Worm (Caenorhabditis elegans) whole organism, L4 larva: Measurements from ENCODE around the gene sdz-38.
A peak's percentile ranks its signal among the peaks of the same experiment; 100 is the strongest.

ENCODE experiments used
- D1046.2 ChIP-seq: fragments of 200-800 bp; sonication (Bioruptor generic); IDR thresholded peaks from 2 replicates; pipeline ENCODE4 v1.3.6; 2022; ENCODE audit warnings: missing genetic modification characterization, missing compliant biosample characterization
- R02D3.7 ChIP-seq: fragments of 150-350 bp; sonication (generic microtip); optimal IDR thresholded peaks from 3 replicates; lab custom pipeline; 2014; ENCODE audit warnings: missing biosample characterization, missing genetic modification characterization
- Y75B8A.6 ChIP-seq: fragments of 200-800 bp; sonication (Bioruptor generic); IDR thresholded peaks from 2 replicates; pipeline ENCODE4 v1.3.6; 2022; ENCODE audit warnings: missing genetic modification reagents, missing genetic modification characterization, missing compliant biosample characterization
- aha-1 ChIP-seq: fragments of 150-350 bp; peaks from one replicate; lab custom pipeline; 2014; ENCODE audit warnings: missing biosample characterization, missing genetic modification characterization
- ama-1 ChIP-seq: fragments of 150-350 bp; optimal IDR thresholded peaks from 2 replicates; lab custom pipeline; 2014; ENCODE audit warnings: inconsistent platforms, mixed read lengths
- attf-4 ChIP-seq: sonication (generic microtip); optimal IDR thresholded peaks from 3 replicates; lab custom pipeline; 2017; ENCODE audit warnings: missing biosample characterization, missing genetic modification characterization
- ceh-20 ChIP-seq: fragments of 200-800 bp; sonication (Bioruptor generic); IDR thresholded peaks from 2 replicates; pipeline ENCODE4 v1.3.6; 2022; ENCODE audit warnings: missing genetic modification reagents, missing genetic modification characterization, missing compliant biosample characterization
- ceh-28 ChIP-seq: fragments of 150-350 bp; optimal IDR thresholded peaks from 2 replicates; lab custom pipeline; 2014; ENCODE audit warnings: missing biosample characterization, missing genetic modification reagents, missing genetic modification characterization
- ceh-32 ChIP-seq: sonication (generic microtip); optimal IDR thresholded peaks from 2 replicates; lab custom pipeline; 2016; ENCODE audit warnings: mild to moderate bottlenecking, missing genetic modification characterization, missing compliant biosample characterization; ENCODE audit not compliant: poor library complexity
- ceh-62 ChIP-seq: sonication (generic microtip); optimal IDR thresholded peaks from 2 replicates; lab custom pipeline; 2017; ENCODE audit warnings: missing biosample characterization, missing genetic modification characterization
- ceh-82 ChIP-seq: sonication (generic microtip); optimal IDR thresholded peaks from 2 replicates; lab custom pipeline; 2017; ENCODE audit warnings: missing biosample characterization, missing genetic modification characterization
- ctbp-1 ChIP-seq: fragments of 200-800 bp; sonication (Bioruptor generic); IDR thresholded peaks from 2 replicates; pipeline ENCODE4 v1.3.6; 2022; ENCODE audit warnings: missing genetic modification reagents, missing genetic modification characterization, missing compliant biosample characterization
- daf-16 ChIP-seq, 3 experiments: sonication (generic microtip); optimal IDR thresholded peaks; 2 replicates each; lab custom pipeline; 2016 to 2017; ENCODE audit warnings: missing genetic modification characterization in 3 of 3, missing genetic modification reagents in 3 of 3, mild to moderate bottlenecking in 2 of 3, missing compliant biosample characterization in 2 of 3, missing biosample characterization in 1 of 3, moderate library complexity in 1 of 3
- daf-19 ChIP-seq: fragments of 200-800 bp; sonication (Bioruptor generic); conservative IDR thresholded peaks from 2 replicates; pipeline ENCODE4 v1.3.6; 2022; ENCODE audit warnings: missing genetic modification characterization, missing compliant biosample characterization
- daf-8 ChIP-seq: fragments of 200-800 bp; sonication (Bioruptor generic); IDR thresholded peaks from 2 replicates; pipeline ENCODE4 v1.3.6; 2022; ENCODE audit warnings: missing genetic modification characterization, missing compliant biosample characterization
- dmd-6 ChIP-seq: fragments of 200-800 bp; sonication (Bioruptor generic); IDR thresholded peaks from 2 replicates; pipeline ENCODE4 v1.3.6; 2022; ENCODE audit warnings: missing genetic modification reagents, missing genetic modification characterization, missing compliant biosample characterization
- dpl-1 ChIP-seq: fragments of 150-350 bp; optimal IDR thresholded peaks from 2 replicates; lab custom pipeline; 2014; ENCODE audit warnings: missing biosample characterization, missing genetic modification reagents, missing genetic modification characterization
- duxl-1 ChIP-seq: sonication (generic microtip); optimal IDR thresholded peaks from 2 replicates; lab custom pipeline; 2016; ENCODE audit warnings: mild to moderate bottlenecking, missing genetic modification characterization, moderate library complexity, missing compliant biosample characterization; ENCODE audit not compliant: poor library complexity
- dve-1 ChIP-seq: sonication (generic microtip); optimal IDR thresholded peaks from 2 replicates; lab custom pipeline; 2017; ENCODE audit warnings: antibody characterized with exemption, mild to moderate bottlenecking, missing genetic modification characterization, missing compliant biosample characterization; ENCODE audit not compliant: insufficient read depth
- fos-1 ChIP-seq: fragments of 150-350 bp; optimal IDR thresholded peaks from 2 replicates; lab custom pipeline; 2014; ENCODE audit warnings: missing biosample characterization, missing genetic modification characterization
- gei-8 ChIP-seq: fragments of 200-800 bp; sonication (Bioruptor generic); optimal IDR thresholded peaks from 2 replicates; lab custom pipeline; 2018; ENCODE audit warnings: mild to moderate bottlenecking, missing genetic modification characterization, missing compliant biosample characterization
- hlh-30 ChIP-seq: sonication (generic microtip); optimal IDR thresholded peaks from 2 replicates; lab custom pipeline; 2017; ENCODE audit warnings: antibody characterized with exemption, mild to moderate bottlenecking, missing genetic modification characterization, missing compliant biosample characterization; ENCODE audit not compliant: insufficient read depth
- hmg-1.1 ChIP-seq: fragments of 200-800 bp; sonication (Bioruptor generic); IDR thresholded peaks from 2 replicates; pipeline ENCODE4 v1.3.6; 2022; ENCODE audit warnings: missing genetic modification reagents, missing genetic modification characterization, missing compliant biosample characterization
- jun-1 ChIP-seq: fragments of 150-350 bp; optimal IDR thresholded peaks from 2 replicates; lab custom pipeline; 2014; ENCODE audit warnings: missing biosample characterization, missing genetic modification reagents, missing genetic modification characterization
- lin-13 ChIP-seq: fragments of 150-350 bp; optimal IDR thresholded peaks from 2 replicates; lab custom pipeline; 2014; ENCODE audit warnings: missing biosample characterization, missing genetic modification reagents, missing genetic modification characterization
- lin-38 ChIP-seq: fragments of 200-800 bp; sonication (Bioruptor generic); IDR thresholded peaks from 2 replicates; pipeline ENCODE4 v1.3.6; 2022; ENCODE audit warnings: missing genetic modification reagents, missing genetic modification characterization, missing compliant biosample characterization
- lir-3 ChIP-seq: sonication (generic microtip); optimal IDR thresholded peaks from 2 replicates; lab custom pipeline; 2016; ENCODE audit warnings: mild to moderate bottlenecking, missing genetic modification characterization, missing compliant biosample characterization
- lsy-2 ChIP-seq, 2 experiments: fragments of 150-350 bp in 1 of 2; sonication (generic microtip) in 1 of 2; optimal IDR thresholded peaks; 2 replicates each; lab custom pipeline; 2014 to 2017; ENCODE audit warnings: missing biosample characterization in 2 of 2, missing genetic modification characterization in 2 of 2
- mdl-1 ChIP-seq, 2 experiments: fragments of 150-350 bp in 1 of 2; sonication (generic microtip) in 1 of 2; optimal IDR thresholded peaks; 2 replicates each; lab custom pipeline; 2014 to 2017; ENCODE audit warnings: missing biosample characterization in 2 of 2, missing genetic modification characterization in 2 of 2
- mep-1 ChIP-seq: fragments of 150-350 bp; sonication (generic microtip); optimal IDR thresholded peaks from 3 replicates; lab custom pipeline; 2014; ENCODE audit warnings: missing biosample characterization, missing genetic modification characterization
- mes-2 ChIP-seq: sonication (generic microtip); optimal IDR thresholded peaks from 2 replicates; lab custom pipeline; 2016; ENCODE audit warnings: missing genotype, mild to moderate bottlenecking, missing genetic modification characterization, missing compliant biosample characterization; ENCODE audit not compliant: poor library complexity, severe bottlenecking
- nhr-102 ChIP-seq: sonication (generic microtip); optimal IDR thresholded peaks from 2 replicates; lab custom pipeline; 2016; ENCODE audit warnings: mild to moderate bottlenecking, missing genetic modification characterization, moderate library complexity, missing compliant biosample characterization
- nhr-28 ChIP-seq: fragments of 150-350 bp; optimal IDR thresholded peaks from 2 replicates; lab custom pipeline; 2014; ENCODE audit warnings: missing biosample characterization, missing genetic modification characterization
- nhr-48 ChIP-seq: sonication (generic microtip); optimal IDR thresholded peaks from 2 replicates; lab custom pipeline; 2016; ENCODE audit warnings: mild to moderate bottlenecking, missing genetic modification characterization, missing compliant biosample characterization
- nhr-6 ChIP-seq: fragments of 150-350 bp; optimal IDR thresholded peaks from 2 replicates; lab custom pipeline; 2014; ENCODE audit warnings: missing biosample characterization, missing genetic modification characterization
- nhr-76 ChIP-seq: fragments of 150-350 bp; optimal IDR thresholded peaks from 2 replicates; lab custom pipeline; 2014; ENCODE audit warnings: missing biosample characterization, missing genetic modification characterization
- nhr-77 ChIP-seq: fragments of 150-350 bp; optimal IDR thresholded peaks from 2 replicates; lab custom pipeline; 2014; ENCODE audit warnings: missing biosample characterization, missing genetic modification characterization
- sdz-12 ChIP-seq: fragments of 200-800 bp; sonication (Bioruptor generic); optimal IDR thresholded peaks from 2 replicates; lab custom pipeline; 2018; ENCODE audit warnings: mild to moderate bottlenecking, missing genetic modification characterization, missing compliant biosample characterization
- set-16 ChIP-seq: fragments of 200-800 bp; sonication (Bioruptor generic); IDR thresholded peaks from 2 replicates; pipeline ENCODE4 v1.3.6; 2022; ENCODE audit warnings: missing genetic modification reagents, missing genetic modification characterization, missing compliant biosample characterization
- snpc-4 ChIP-seq: fragments of 150-350 bp; optimal IDR thresholded peaks from 2 replicates; lab custom pipeline; 2014; ENCODE audit warnings: missing biosample characterization, missing genetic modification characterization
- spr-1 ChIP-seq: sonication (generic microtip); optimal IDR thresholded peaks from 2 replicates; lab custom pipeline; 2016; ENCODE audit warnings: mild to moderate bottlenecking, missing genetic modification characterization, missing compliant biosample characterization
- spr-3 ChIP-seq: fragments of 200-800 bp; sonication (Bioruptor generic); optimal IDR thresholded peaks from 2 replicates; lab custom pipeline; 2018; ENCODE audit warnings: mild to moderate bottlenecking, missing genetic modification characterization, missing compliant biosample characterization
- tag-97 ChIP-seq: fragments of 200-800 bp; sonication (Bioruptor generic); IDR thresholded peaks from 2 replicates; pipeline ENCODE4 v1.3.6; 2022; ENCODE audit warnings: missing genetic modification characterization, missing compliant biosample characterization
- tra-1 ChIP-seq: fragments of 200-800 bp; sonication (Bioruptor generic); IDR thresholded peaks from 2 replicates; pipeline ENCODE4 v1.3.6; 2022; ENCODE audit warnings: missing genetic modification reagents, missing genetic modification characterization, missing compliant biosample characterization
- unc-130 ChIP-seq: sonication (generic microtip); optimal IDR thresholded peaks from 2 replicates; lab custom pipeline; 2016; ENCODE audit warnings: missing genetic modification reagents, missing genetic modification characterization, missing compliant biosample characterization
- unc-39 ChIP-seq: sonication (generic microtip); optimal IDR thresholded peaks from 2 replicates; lab custom pipeline; 2017; ENCODE audit warnings: missing biosample characterization, missing genetic modification characterization
- unc-62 ChIP-seq, 3 experiments: fragments of 150-350 bp in 1 of 3; sonication (generic microtip); optimal IDR thresholded peaks in 2 of 3; peaks in 1 of 3; 1 replicate in 1 of 3; 2 replicates in 2 of 3; lab custom pipeline; 2014 to 2017; ENCODE audit warnings: missing biosample characterization in 3 of 3, missing genetic modification characterization in 3 of 3, missing genetic modification reagents in 3 of 3, missing genotype in 1 of 3
- zag-1 ChIP-seq: fragments of 150-350 bp; optimal IDR thresholded peaks from 2 replicates; lab custom pipeline; 2014; ENCODE audit warnings: missing biosample characterization, missing genetic modification characterization
- zfp-2 ChIP-seq: sonication (generic microtip); optimal IDR thresholded peaks from 2 replicates; lab custom pipeline; 2016; ENCODE audit warnings: mild to moderate bottlenecking, missing genetic modification characterization, missing compliant biosample characterization
- zip-11 ChIP-seq: fragments of 200-800 bp; sonication (Bioruptor generic); IDR thresholded peaks from 2 replicates; pipeline ENCODE4 v1.3.6; 2022; ENCODE audit warnings: missing genetic modification characterization, missing compliant biosample characterization
- ztf-11 ChIP-seq: fragments of 150-350 bp; optimal IDR thresholded peaks from 2 replicates; lab custom pipeline; 2014; ENCODE audit warnings: missing biosample characterization, missing genetic modification characterization
- ztf-7 ChIP-seq: fragments of 150-350 bp; optimal IDR thresholded peaks from 2 replicates; lab custom pipeline; 2014; ENCODE audit warnings: missing biosample characterization, missing genetic modification characterization

sdz-38 gene

DNA sequence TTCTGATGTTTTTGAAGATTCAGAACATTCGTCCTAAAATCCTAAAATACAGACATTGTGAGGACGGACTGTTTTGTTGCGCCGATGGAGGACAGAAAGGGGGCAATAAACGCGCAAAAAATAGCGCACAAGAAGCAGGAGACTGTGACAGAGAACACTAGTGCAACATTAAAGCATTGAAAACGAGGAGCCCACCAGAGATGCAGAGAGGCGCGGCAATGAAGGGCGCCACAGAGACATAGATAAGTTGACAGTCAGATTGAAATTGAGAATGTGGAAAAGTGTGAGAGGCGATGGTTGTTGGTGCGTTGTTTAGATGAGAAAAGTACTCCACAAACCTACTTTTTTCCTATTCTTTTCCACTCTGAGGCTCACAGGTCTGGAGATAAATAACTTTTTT is 6.7 kb downstream of the sdz-38 start, which contains the start of gene aakg-5 (continued):
- peak; percentile 5 to 79 for TF ChIP-seq mdl-1 (tag; optimal IDR thresholded peaks at IDR 0.05; lab: Kevin White, UChicago)
- TF ChIP-seq jun-1 (tag; lab: Kevin White, UChicago): no peak
- TF ChIP-seq dmd-6 (GFP tag; lab: Robert Waterston, UW): peak; percentile 91
- no peak for TF ChIP-seq attf-4
- no peak for TF ChIP-seq daf-19 (GFP tag; lab: Robert Waterston, UW)
- no peak for TF ChIP-seq lin-38
- no peak for TF ChIP-seq nhr-76
- TF ChIP-seq dve-1 (tag; lab: Kevin White, UChicago): peak; percentile 93
- no peak for TF ChIP-seq ceh-28 (tag; lab: Kevin White, UChicago)
- peak; percentile 48; the same call in 1 of the 2 replicates for TF ChIP-seq ceh-20 (GFP tag; lab: Robert Waterston, UW)
- no peak for TF ChIP-seq lir-3 (tag; lab: Kevin White, UChicago)
- no peak for TF ChIP-seq ceh-32 (tag; lab: Kevin White, UChicago)
- no peak for TF ChIP-seq ztf-11 (tag; lab: Kevin White, UChicago)
- peak; percentile 86 for TF ChIP-seq nhr-28 (tag; lab: Kevin White, UChicago)
- TF ChIP-seq zfp-2 (tag; lab: Kevin White, UChicago): no peak
- peak; percentile 70 for TF ChIP-seq hlh-30 (tag; lab: Kevin White, UChicago)
- no peak for TF ChIP-seq zip-11 (GFP tag; lab: Robert Waterston, UW)
- peak; percentile 63 for TF ChIP-seq ctbp-1 (GFP tag; lab: Robert Waterston, UW)
- no peak for TF ChIP-seq duxl-1 (tag; lab: Kevin White, UChicago)
- no peak for TF ChIP-seq gei-8 (GFP tag; lab: Kevin White, UChicago)
- TF ChIP-seq tra-1 (GFP tag; lab: Robert Waterston, UW): peak; percentile 51; the same call in 1 of the 2 replicates
- TF ChIP-seq zag-1: no peak
- TF ChIP-seq set-16 (GFP tag; lab: Robert Waterston, UW): no peak
- no peak for TF ChIP-seq ztf-7 (tag; lab: Kevin White, UChicago)
- peak; percentile 73 for TF ChIP-seq mep-1
- no peak for TF ChIP-seq ama-1 (lab: Kevin White, UChicago)
- TF ChIP-seq nhr-77 (tag; lab: Kevin White, UChicago): peak; percentile 29
- peak; percentile 25 to 82 for TF ChIP-seq lsy-2 (tag; optimal IDR thresholded peaks at IDR 0.05; lab: Kevin White, UChicago)
- no peak for TF ChIP-seq sdz-12 (GFP tag; lab: Kevin White, UChicago)
- peak; percentile 77 for TF ChIP-seq mes-2
- no peak for TF ChIP-seq unc-39 (tag; lab: Kevin White, UChicago)
- TF ChIP-seq ceh-82 (tag; lab: Kevin White, UChicago): no peak
- no peak for TF ChIP-seq D1046.2
- TF ChIP-seq spr-3: no peak
- 0 out of 2 replicates have a peak, but pooled peaks have one; percentile 41 for TF ChIP-seq Y75B8A.6 (GFP tag; lab: Robert Waterston, UW)
- TF ChIP-seq dpl-1 (GFP tag; lab: Kevin White, UChicago): peak; percentile 63
- no peak for TF ChIP-seq snpc-4 (tag; lab: Kevin White, UChicago)
- peak; percentile 19 for TF ChIP-seq spr-1 (tag; lab: Kevin White, UChicago)
- TF ChIP-seq daf-8 (GFP tag; lab: Robert Waterston, UW): no peak
- no peak for TF ChIP-seq ceh-62 (tag; lab: Kevin White, UChicago)
- peak in 1 of 2 experiments; percentile 93 for TF ChIP-seq unc-62 (GFP tag; optimal IDR thresholded peaks at IDR 0.05 in 1 of 2; lab: Kevin White, UChicago)
- no peak for TF ChIP-seq unc-62 (tag; optimal IDR thresholded peaks at IDR 0.05; lab: Kevin White, UChicago)
- TF ChIP-seq unc-130: no peak
- TF ChIP-seq nhr-102 (tag; lab: Kevin White, UChicago): no peak
- TF ChIP-seq nhr-6: peak; percentile 80
- peak; percentile 80 for TF ChIP-seq hmg-1.1 (GFP tag; lab: Robert Waterston, UW)
- TF ChIP-seq fos-1: no peak
- peak; percentile 99 for TF ChIP-seq aha-1
- no peak for TF ChIP-seq tag-97 (GFP tag; lab: Robert Waterston, UW)
- no peak for TF ChIP-seq lin-13 (GFP tag; lab: Kevin White, UChicago)
- TF ChIP-seq nhr-48 (tag; lab: Kevin White, UChicago): peak; percentile 84
- no peak for TF ChIP-seq R02D3.7
- TF ChIP-seq daf-16 (GFP tag; optimal IDR thresholded peaks at IDR 0.05; lab: Kevin White, UChicago): peak; percentile 22 to 63
- peak; percentile 87 for TF ChIP-seq daf-16 (tag; optimal IDR thresholded peaks at IDR 0.05; lab: Kevin White, UChicago)
